Worm (Caenorhabditis elegans) whole organism, young adult: ENCODE data around the gene F45E1.4.

Experiments used
- B0336.3 ChIP-seq: fragments of 200-800 bp; sonication (Bioruptor generic); IDR thresholded peaks from 2 replicates; pipeline ENCODE4 v1.3.6; 2022; ENCODE audit warnings: missing genetic modification characterization, missing compliant biosample characterization
- F49E8.2 ChIP-seq: sonication (generic microtip); optimal IDR thresholded peaks from 3 replicates; lab custom pipeline; 2017; ENCODE audit warnings: missing genetic modification characterization, mild to moderate bottlenecking, missing compliant biosample characterization, antibody characterized with exemption, moderate library complexity; ENCODE audit not compliant: insufficient read depth
- K12H6.12 ChIP-seq: fragments of 200-800 bp; sonication (Bioruptor generic); optimal IDR thresholded peaks from 2 replicates; lab custom pipeline; 2018; ENCODE audit warnings: mild to moderate bottlenecking, missing genetic modification characterization, missing compliant biosample characterization
- aptf-3 ChIP-seq: fragments of 200-800 bp; sonication (Bioruptor generic); IDR thresholded peaks from 2 replicates; pipeline ENCODE4 v1.3.6; 2022; ENCODE audit warnings: missing genetic modification characterization, missing compliant biosample characterization
- atf-7 ChIP-seq: sonication (generic microtip); optimal IDR thresholded peaks from 2 replicates; lab custom pipeline; 2017; ENCODE audit warnings: mild to moderate bottlenecking, missing genetic modification characterization, missing compliant biosample characterization
- bed-1 ChIP-seq: fragments of 200-800 bp; sonication (Bioruptor generic); IDR thresholded peaks from 2 replicates; pipeline ENCODE4 v1.3.6; 2022; ENCODE audit warnings: missing genetic modification reagents, missing genetic modification characterization, missing compliant biosample characterization
- bed-2 ChIP-seq: fragments of 200-800 bp; sonication (Bioruptor generic); IDR thresholded peaks from 2 replicates; pipeline ENCODE4 v1.3.6; 2022; ENCODE audit warnings: missing genetic modification reagents, missing genetic modification characterization, missing compliant biosample characterization
- ceh-91 ChIP-seq: fragments of 200-800 bp; sonication (Bioruptor generic); IDR thresholded peaks from 2 replicates; pipeline ENCODE4 v1.3.6; 2022; ENCODE audit warnings: missing genetic modification reagents, missing genetic modification characterization, missing compliant biosample characterization
- chd-7 ChIP-seq: sonication (generic microtip); optimal IDR thresholded peaks from 2 replicates; lab custom pipeline; 2016; ENCODE audit warnings: mild to moderate bottlenecking, missing genetic modification characterization, moderate library complexity, missing compliant biosample characterization
- efl-1 ChIP-seq: fragments of 150-350 bp; optimal IDR thresholded peaks from 2 replicates; lab custom pipeline; 2014; ENCODE audit warnings: missing biosample characterization, missing genetic modification reagents, missing genetic modification characterization
- egl-18 ChIP-seq: fragments of 200-800 bp; sonication (Bioruptor generic); IDR thresholded peaks from 2 replicates; pipeline ENCODE4 v1.3.6; 2022; ENCODE audit warnings: missing genetic modification reagents, missing genetic modification characterization, missing compliant biosample characterization
- egl-44 ChIP-seq: fragments of 200-800 bp; sonication (Bioruptor generic); IDR thresholded peaks from 2 replicates; pipeline ENCODE4 v1.3.6; 2022; ENCODE audit warnings: missing genetic modification reagents, missing genetic modification characterization, missing compliant biosample characterization
- egrh-3 ChIP-seq: fragments of 200-800 bp; sonication (Bioruptor generic); IDR thresholded peaks from 2 replicates; pipeline ENCODE4 v1.3.6; 2022; ENCODE audit warnings: missing genetic modification reagents, missing genetic modification characterization, missing compliant biosample characterization
- him-1 ChIP-seq: sonication (generic microtip); optimal IDR thresholded peaks from 2 replicates; lab custom pipeline; 2016; ENCODE audit warnings: missing genotype, missing genetic modification reagents, missing genetic modification characterization, missing compliant biosample characterization
- hrde-1 ChIP-seq: sonication (generic microtip); optimal IDR thresholded peaks from 2 replicates; lab custom pipeline; 2016; ENCODE audit warnings: missing genetic modification characterization, mild to moderate bottlenecking, missing compliant biosample characterization, moderate library complexity, missing genotype, missing genetic modification reagents, borderline replicate concordance
- hsf-1 ChIP-seq: fragments of 200-800 bp; sonication (Bioruptor generic); IDR thresholded peaks from 2 replicates; pipeline ENCODE4 v1.3.6; 2022; ENCODE audit warnings: missing genetic modification reagents, missing genetic modification characterization, missing compliant biosample characterization
- lin-26 ChIP-seq: fragments of 200-800 bp; sonication (Bioruptor generic); IDR thresholded peaks from 2 replicates; pipeline ENCODE4 v1.3.6; 2022; ENCODE audit warnings: missing genetic modification reagents, missing genetic modification characterization, missing compliant biosample characterization
- lin-40 ChIP-seq: sonication (generic microtip); optimal IDR thresholded peaks from 2 replicates; lab custom pipeline; 2016; ENCODE audit warnings: missing genetic modification characterization, mild to moderate bottlenecking, missing compliant biosample characterization, missing genotype, missing genetic modification reagents
- lsy-27 ChIP-seq: sonication (generic microtip); optimal IDR thresholded peaks from 2 replicates; lab custom pipeline; 2017; ENCODE audit warnings: missing genetic modification characterization, mild to moderate bottlenecking, missing compliant biosample characterization, antibody characterized with exemption, missing genotype, borderline replicate concordance; ENCODE audit not compliant: insufficient read depth
- madf-10 ChIP-seq: sonication (generic microtip); optimal IDR thresholded peaks from 2 replicates; lab custom pipeline; 2016; ENCODE audit warnings: mild to moderate bottlenecking, missing genetic modification characterization, missing compliant biosample characterization
- madf-6 ChIP-seq: fragments of 200-800 bp; sonication (Bioruptor generic); IDR thresholded peaks from 2 replicates; pipeline ENCODE4 v1.3.6; 2022; ENCODE audit warnings: missing genetic modification reagents, missing genetic modification characterization, missing compliant biosample characterization
- madf-8 ChIP-seq: fragments of 200-800 bp; sonication (Bioruptor generic); conservative IDR thresholded peaks from 2 replicates; pipeline ENCODE4 v1.3.6; 2022; ENCODE audit warnings: missing genetic modification reagents, missing genetic modification characterization, missing compliant biosample characterization
- mes-4 ChIP-seq: sonication (generic microtip); optimal IDR thresholded peaks from 2 replicates; lab custom pipeline; 2016; ENCODE audit warnings: missing genotype, missing genetic modification characterization, missing compliant biosample characterization
- nfya-1 ChIP-seq: sonication (generic microtip); optimal IDR thresholded peaks from 2 replicates; lab custom pipeline; 2017; ENCODE audit warnings: antibody characterized with exemption, missing compliant biosample characterization, missing genetic modification characterization, borderline replicate concordance; ENCODE audit not compliant: insufficient read depth
- nfya-2 ChIP-seq: fragments of 200-800 bp; sonication (Bioruptor generic); IDR thresholded peaks from 2 replicates; pipeline ENCODE4 v1.3.6; 2022; ENCODE audit warnings: missing genetic modification reagents, missing genetic modification characterization, missing compliant biosample characterization
- nhr-120 ChIP-seq: fragments of 200-800 bp; sonication (Bioruptor generic); IDR thresholded peaks from 2 replicates; pipeline ENCODE4 v1.3.6; 2022; ENCODE audit warnings: missing genetic modification characterization, missing compliant biosample characterization
- nhr-179 ChIP-seq: sonication (generic microtip); optimal IDR thresholded peaks from 2 replicates; lab custom pipeline; 2016; ENCODE audit warnings: mild to moderate bottlenecking, missing genetic modification characterization, missing compliant biosample characterization
- nhr-27 ChIP-seq: fragments of 200-800 bp; sonication (Bioruptor generic); optimal IDR thresholded peaks from 2 replicates; lab custom pipeline; 2018; ENCODE audit warnings: mild to moderate bottlenecking, missing genetic modification characterization, moderate library complexity, missing compliant biosample characterization
- nhr-80 ChIP-seq: sonication (generic microtip); optimal IDR thresholded peaks from 2 replicates; lab custom pipeline; 2016; ENCODE audit warnings: missing genetic modification characterization, missing compliant biosample characterization
- rcor-1 ChIP-seq: fragments of 200-800 bp; sonication (Bioruptor generic); IDR thresholded peaks from 2 replicates; pipeline ENCODE4 v1.3.6; 2022; ENCODE audit warnings: missing genetic modification reagents, missing genetic modification characterization, missing compliant biosample characterization
- repo-1 ChIP-seq: sonication (generic microtip); optimal IDR thresholded peaks from 2 replicates; lab custom pipeline; 2017; ENCODE audit warnings: mild to moderate bottlenecking, missing genetic modification characterization, missing compliant biosample characterization
- somi-1 ChIP-seq: fragments of 200-800 bp; sonication (Bioruptor generic); optimal IDR thresholded peaks from 2 replicates; lab custom pipeline; 2018; ENCODE audit warnings: mild to moderate bottlenecking, missing genetic modification characterization, missing compliant biosample characterization
- tbp1 ChIP-seq: fragments of 200-800 bp; sonication (Bioruptor generic); optimal IDR thresholded peaks from 2 replicates; lab custom pipeline; 2018; ENCODE audit warnings: mild to moderate bottlenecking, missing genetic modification characterization, missing compliant biosample characterization
- tbx-9 ChIP-seq: sonication (generic microtip); optimal IDR thresholded peaks from 2 replicates; lab custom pipeline; 2016; ENCODE audit warnings: borderline replicate concordance, missing genetic modification characterization, inconsistent platforms, missing compliant biosample characterization
- tlf-1 ChIP-seq: fragments of 200-800 bp; sonication (Bioruptor generic); optimal IDR thresholded peaks from 2 replicates; lab custom pipeline; 2018; ENCODE audit warnings: mild to moderate bottlenecking, missing genetic modification characterization, missing compliant biosample characterization
- unc-62 ChIP-seq: fragments of 150-350 bp; optimal IDR thresholded peaks from 2 replicates; lab custom pipeline; 2014; ENCODE audit warnings: missing biosample characterization, missing genetic modification reagents, missing genetic modification characterization
- zfh-2 ChIP-seq: fragments of 200-800 bp; sonication (Bioruptor generic); conservative IDR thresholded peaks from 2 replicates; pipeline ENCODE4 v1.3.6; 2022; ENCODE audit warnings: missing genetic modification reagents, missing genetic modification characterization, missing compliant biosample characterization
- ztf-18 ChIP-seq: sonication (generic microtip); optimal IDR thresholded peaks from 2 replicates; lab custom pipeline; 2016; ENCODE audit warnings: missing genotype, mild to moderate bottlenecking, missing genetic modification characterization, missing compliant biosample characterization
- ztf-22 ChIP-seq: fragments of 200-800 bp; sonication (Bioruptor generic); optimal IDR thresholded peaks from 2 replicates; lab custom pipeline; 2018; ENCODE audit warnings: mild to moderate bottlenecking, missing genetic modification characterization, moderate library complexity, missing compliant biosample characterization
- ztf-26 ChIP-seq: sonication (generic microtip); optimal IDR thresholded peaks from 2 replicates; lab custom pipeline; 2017; ENCODE audit warnings: missing genetic modification characterization, missing compliant biosample characterization
- ztf-6 ChIP-seq: fragments of 200-800 bp; sonication (Bioruptor generic); IDR thresholded peaks from 2 replicates; pipeline ENCODE4 v1.3.6; 2022; ENCODE audit warnings: missing genetic modification reagents, missing genetic modification characterization, missing compliant biosample characterization

The F45E1.4 gene

ce11 chrX:7962056-7962485 is 23.7 kb upstream of the F45E1.4 start (continued):
- TF ChIP-seq bed-2 (GFP tag; lab: Robert Waterston, UW) (no peak), chd-7 (tag; lab: Kevin White, UChicago) (peak; percentile 34), ztf-18 (tag; lab: Kevin White, UChicago) (peak; percentile 21), ceh-91 (GFP tag; lab: Robert Waterston, UW) (no peak), rcor-1 (GFP tag; lab: Robert Waterston, UW) (0 out of 2 replicates have a peak, but pooled peaks have one; percentile 16), bed-1 (no peak), madf-10 (peak; percentile 19), ztf-26 (tag; lab: Kevin White, UChicago) (peak; percentile 32), hsf-1 (no peak), atf-7 (peak; percentile 75), B0336.3 (peak; percentile 78), tlf-1 (GFP tag; lab: Kevin White, UChicago) (peak; percentile 50), nhr-80 (tag; lab: Kevin White, UChicago) (peak; percentile 100), ztf-22 (GFP tag; lab: Kevin White, UChicago) (peak; percentile 86), aptf-3 (GFP tag; lab: Robert Waterston, UW) (no peak), nhr-27 (tag; lab: Kevin White, UChicago) (no peak), zfh-2 (peak; percentile 64; the same call in 1 of the 2 replicates), egrh-3 (GFP tag; lab: Robert Waterston, UW) (peak; percentile 33; the same call in 1 of the 2 replicates), lin-40 (peak; percentile 57), nhr-120 (GFP tag; lab: Robert Waterston, UW) (no peak), somi-1 (GFP tag; lab: Kevin White, UChicago) (no peak), madf-6 (no peak), egl-44 (GFP tag; lab: Robert Waterston, UW) (0 out of 2 replicates have a peak, but pooled peaks have one; percentile 40), ztf-6 (GFP tag; lab: Robert Waterston, UW) (no peak)
- TF ChIP-seq, all 124 proteins: peak for 21

- TF ChIP-seq lsy-27 (no peak), mes-4 (tag; lab: Kevin White, UChicago) (no peak), efl-1 (GFP tag; lab: Kevin White, UChicago) (no peak), bed-1 (no peak), F49E8.2 (tag; lab: Kevin White, UChicago) (no peak), nfya-1 (tag; lab: Kevin White, UChicago) (no peak), nhr-179 (tag; lab: Kevin White, UChicago) (no peak), repo-1 (tag; lab: Kevin White, UChicago) (no peak), madf-8 (no peak), madf-10 (no peak), him-1 (tag; lab: Kevin White, UChicago) (no peak)
- TF ChIP-seq, all 124 proteins: peak for 0
Observed at ce11 chrX:7964022-7964421, 21.8 kb upstream of the F45E1.4 start.

DNA sequence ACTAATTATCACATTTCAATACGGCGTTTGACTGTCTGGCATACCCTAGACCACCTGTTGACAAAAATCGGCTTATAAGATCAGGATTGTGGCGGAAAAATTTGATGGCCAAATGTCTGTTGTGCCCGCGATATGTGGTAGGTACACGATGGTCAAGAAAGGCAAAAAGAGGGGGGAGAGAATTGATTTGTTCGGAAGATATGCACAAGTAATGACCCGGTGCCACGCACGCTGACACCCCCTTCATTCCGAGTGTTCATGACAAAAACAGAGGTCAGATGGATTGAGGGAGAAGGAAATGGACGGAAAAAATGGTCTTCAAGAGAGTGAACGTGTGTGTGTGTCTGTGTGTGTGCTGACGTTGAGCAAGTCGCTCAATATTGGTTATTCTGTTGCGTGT is 20.3 kb upstream of the F45E1.4 start:
- TF ChIP-seq nfya-2 (no peak), aptf-3 (GFP tag; lab: Robert Waterston, UW) (no peak)

ce11 chrX:7968537-7968936 is 17.2 kb upstream of the F45E1.4 start:
- TF ChIP-seq tbx-9 (tag; lab: Kevin White, UChicago): no peak
- no peak for TF ChIP-seq madf-8
- no peak for TF ChIP-seq efl-1 (GFP tag; lab: Kevin White, UChicago)
- no peak for TF ChIP-seq hrde-1
- TF ChIP-seq lin-26 (GFP tag; lab: Robert Waterston, UW): no peak
- TF ChIP-seq K12H6.12 (tag; lab: Kevin White, UChicago): no peak
- no peak for TF ChIP-seq unc-62 (GFP tag; lab: Kevin White, UChicago)
- no peak for TF ChIP-seq egl-18
- TF ChIP-seq aptf-3 (GFP tag; lab: Robert Waterston, UW): no peak
- TF ChIP-seq tbp1 (GFP tag; lab: Kevin White, UChicago): no peak
